Worm (Caenorhabditis elegans) whole organism, L2 larva: ENCODE data around the gene T24C4.5.

Experiments
- F13H6.1 ChIP-seq: sonication (generic microtip); optimal IDR thresholded peaks from 2 replicates; lab custom pipeline; 2016; ENCODE audit warnings: missing genetic modification characterization, missing compliant biosample characterization
- Y55F3AM.14 ChIP-seq: fragments of 200-800 bp; sonication (Bioruptor generic); optimal IDR thresholded peaks from 2 replicates; lab custom pipeline; 2018; ENCODE audit warnings: mild to moderate bottlenecking, missing genetic modification characterization, missing compliant biosample characterization
- alr-1 ChIP-seq: fragments of 150-350 bp; optimal IDR thresholded peaks from 2 replicates; lab custom pipeline; 2014; ENCODE audit warnings: missing biosample characterization, missing genetic modification characterization
- ama-1 ChIP-seq: fragments of 150-350 bp; optimal IDR thresholded peaks from 2 replicates; lab custom pipeline; 2018; ENCODE audit warnings: inconsistent platforms
- blmp-1 ChIP-seq: sonication (generic microtip); optimal IDR thresholded peaks from 2 replicates; lab custom pipeline; 2017; ENCODE audit warnings: missing genetic modification characterization, mild to moderate bottlenecking, missing compliant biosample characterization, antibody characterized with exemption, moderate library complexity; ENCODE audit not compliant: insufficient read depth
- egl-27 ChIP-seq: sonication (generic microtip); optimal IDR thresholded peaks from 3 replicates; lab custom pipeline; 2017; ENCODE audit warnings: missing biosample characterization, missing genetic modification reagents, missing genetic modification characterization
- elt-1 ChIP-seq: fragments of 150-350 bp; optimal IDR thresholded peaks from 2 replicates; lab custom pipeline; 2014; ENCODE audit warnings: missing biosample characterization, missing genetic modification characterization
- lin-13 ChIP-seq: fragments of 150-350 bp; optimal IDR thresholded peaks from 2 replicates; lab custom pipeline; 2014; ENCODE audit warnings: missing biosample characterization, missing genetic modification reagents, missing genetic modification characterization
- nhr-10 ChIP-seq: sonication (generic microtip); optimal IDR thresholded peaks from 2 replicates; lab custom pipeline; 2017; ENCODE audit warnings: missing biosample characterization, missing genetic modification characterization
- nhr-23 ChIP-seq: fragments of 150-350 bp; optimal IDR thresholded peaks from 2 replicates; lab custom pipeline; 2014; ENCODE audit warnings: missing biosample characterization, missing genetic modification reagents, missing genetic modification characterization
- nhr-25 ChIP-seq: fragments of 150-350 bp; sonication (generic microtip); optimal IDR thresholded peaks from 3 replicates; lab custom pipeline; 2014; ENCODE audit warnings: missing biosample characterization, missing genetic modification characterization
- nhr-77 ChIP-seq: fragments of 150-350 bp; optimal IDR thresholded peaks from 2 replicates; lab custom pipeline; 2014; ENCODE audit warnings: missing biosample characterization, missing genetic modification characterization
- unc-55 ChIP-seq: fragments of 150-350 bp; sonication (generic microtip); optimal IDR thresholded peaks from 3 replicates; lab custom pipeline; 2014; ENCODE audit warnings: missing biosample characterization, missing genetic modification reagents, missing genetic modification characterization

DNA sequence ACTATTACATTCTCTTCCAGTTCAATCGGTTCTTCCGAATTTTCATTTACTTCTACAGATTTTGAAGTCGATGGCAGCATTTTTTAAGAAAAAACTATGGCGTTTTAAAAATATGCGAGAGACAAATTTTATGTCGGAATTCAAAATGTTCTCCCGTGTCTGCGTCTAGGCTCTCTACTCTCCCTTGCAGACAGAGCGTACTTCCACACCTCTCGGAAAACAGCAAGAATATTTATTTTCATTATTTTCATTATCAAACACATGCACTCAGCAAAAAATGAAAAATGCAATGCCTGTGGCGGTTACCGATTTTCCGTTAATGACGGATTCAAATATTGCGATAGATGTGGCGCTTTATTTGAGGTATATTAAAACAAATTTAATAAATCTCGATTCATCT, 16.0 kb upstream of the T24C4.5 start, which contains the start of the genes ztf-18 and F23H11.2:
- TF ChIP-seq alr-1 (tag; lab: Kevin White, UChicago) (no peak), blmp-1 (tag; lab: Kevin White, UChicago) (no peak), elt-1 (no peak), egl-27 (tag; lab: Kevin White, UChicago) (no peak), nhr-25 (tag; lab: Kevin White, UChicago) (no peak), nhr-77 (tag; lab: Kevin White, UChicago) (no peak), lin-13 (GFP tag; lab: Kevin White, UChicago) (no peak), Y55F3AM.14 (no peak), F13H6.1 (tag; lab: Kevin White, UChicago) (no peak), unc-55 (GFP tag; lab: Kevin White, UChicago) (no peak), nhr-10 (tag; lab: Kevin White, UChicago) (no peak), ama-1 (lab: Kevin White, UChicago) (no peak), nhr-23 (tag; lab: Kevin White, UChicago) (no peak)
